Worm (Caenorhabditis elegans) whole organism, midembryonic: ENCODE results near the gene C06H5.12.

Experiments
- T22C8.4 ChIP-seq: fragments of 200-800 bp; sonication (Bioruptor generic); IDR thresholded peaks from 2 replicates; pipeline ENCODE4 v1.3.6; 2022; ENCODE audit warnings: missing genetic modification characterization, missing compliant biosample characterization
- cog-1 ChIP-seq: sonication (generic microtip); optimal IDR thresholded peaks from 2 replicates; lab custom pipeline; 2016; ENCODE audit warnings: missing genetic modification characterization, missing compliant biosample characterization
- flt-1 ChIP-seq: fragments of 200-800 bp; sonication (Bioruptor generic); IDR thresholded peaks from 2 replicates; pipeline ENCODE4 v1.3.6; 2022; ENCODE audit warnings: missing genetic modification characterization, missing compliant biosample characterization
- klf-2 ChIP-seq: fragments of 200-800 bp; sonication (Bioruptor generic); conservative IDR thresholded peaks from 2 replicates; pipeline ENCODE4 v1.3.6; 2022; ENCODE audit warnings: missing genetic modification reagents, missing genetic modification characterization, missing compliant biosample characterization
- med-1 ChIP-seq: sonication (generic microtip); optimal IDR thresholded peaks from 2 replicates; lab custom pipeline; 2017; ENCODE audit warnings: missing genetic modification characterization, mild to moderate bottlenecking, missing compliant biosample characterization, antibody characterized with exemption, missing genetic modification reagents; ENCODE audit not compliant: insufficient read depth
- ref-1 ChIP-seq: fragments of 200-800 bp; sonication (Bioruptor generic); conservative IDR thresholded peaks from 2 replicates; pipeline ENCODE4 v1.3.6; 2022; ENCODE audit warnings: missing genetic modification reagents, missing genetic modification characterization, missing compliant biosample characterization
- ztf-29 ChIP-seq: fragments of 200-800 bp; sonication (Bioruptor generic); IDR thresholded peaks from 2 replicates; pipeline ENCODE4 v1.3.6; 2022; ENCODE audit warnings: missing genetic modification reagents, missing genetic modification characterization, missing compliant biosample characterization

ce11 chrV:17888939-17889338, 5.6 kb upstream of the C06H5.12 start, which contains the start of gene C06H5.6:
- TF ChIP-seq klf-2 (GFP tag; lab: Robert Waterston, UW) (no peak), flt-1 (GFP tag; lab: Robert Waterston, UW) (no peak), med-1 (GFP tag; lab: Kevin White, UChicago) (no peak), T22C8.4 (GFP tag; lab: Robert Waterston, UW) (no peak), cog-1 (tag; lab: Kevin White, UChicago) (no peak), ref-1 (GFP tag; lab: Robert Waterston, UW) (no peak), ztf-29 (no peak)
